Fruit fly (Drosophila melanogaster) whole organism, pupa: ENCODE data around the gene Vha100-2.

Source experiments
- CG10348 ChIP-seq: fragments of 200-800 bp; sonication (Bioruptor generic); IDR thresholded peaks from 2 replicates; pipeline ENCODE4 v1.3.6; 2022; ENCODE audit warnings: missing biosample characterization, missing genetic modification characterization
- CG12605 ChIP-seq: fragments of 200-800 bp; sonication (Bioruptor generic); IDR thresholded peaks from 2 replicates; pipeline ENCODE4 v1.3.6; 2022; ENCODE audit warnings: missing biosample characterization, missing genetic modification characterization
- CG13204 ChIP-seq: fragments of 200-800 bp; sonication (Bioruptor generic); optimal IDR thresholded peaks from 2 replicates; lab custom pipeline; 2018; ENCODE audit warnings: missing biosample characterization, mild to moderate bottlenecking, missing genetic modification characterization, moderate library complexity
- CG14655 ChIP-seq: fragments of 200-800 bp; sonication (Bioruptor generic); optimal IDR thresholded peaks from 3 replicates; lab custom pipeline; 2017; ENCODE audit warnings: mild to moderate bottlenecking, missing biosample characterization, missing genetic modification reagents, missing genetic modification characterization
- CG15710 ChIP-seq: fragments of 200-800 bp; sonication (Bioruptor generic); optimal IDR thresholded peaks from 2 replicates; lab custom pipeline; 2018; ENCODE audit warnings: missing biosample characterization, mild to moderate bottlenecking, missing genetic modification characterization, moderate library complexity
- CG17806 ChIP-seq: fragments of 200-800 bp; sonication (Bioruptor generic); optimal IDR thresholded peaks from 2 replicates; lab custom pipeline; 2018; ENCODE audit warnings: missing biosample characterization, mild to moderate bottlenecking, missing genetic modification characterization, moderate library complexity
- CG32121 ChIP-seq: fragments of 200-800 bp; sonication (Bioruptor generic); IDR thresholded peaks from 2 replicates; pipeline ENCODE4 v1.3.6; 2022; ENCODE audit warnings: missing biosample characterization, missing genetic modification characterization
- CG34367 ChIP-seq: fragments of 200-800 bp; sonication (Bioruptor generic); optimal IDR thresholded peaks from 2 replicates; lab custom pipeline; 2018; ENCODE audit warnings: missing biosample characterization, mild to moderate bottlenecking, missing genetic modification characterization
- CG4496 ChIP-seq: fragments of 200-800 bp; sonication (Bioruptor generic); IDR thresholded peaks from 3 replicates; pipeline ENCODE4 v1.3.6; 2022; ENCODE audit warnings: missing biosample characterization, missing genetic modification characterization
- CG8159 ChIP-seq: fragments of 200-800 bp; sonication (Bioruptor generic); optimal IDR thresholded peaks from 3 replicates; lab custom pipeline; 2018; ENCODE audit warnings: missing biosample characterization, mild to moderate bottlenecking, missing genetic modification characterization, moderate library complexity
- CG8301 ChIP-seq: fragments of 200-800 bp; sonication (Bioruptor generic); optimal IDR thresholded peaks from 2 replicates; lab custom pipeline; 2018; ENCODE audit warnings: missing biosample characterization, mild to moderate bottlenecking, missing genetic modification characterization
- CG9948 ChIP-seq: fragments of 200-800 bp; sonication (Bioruptor generic); optimal IDR thresholded peaks from 2 replicates; lab custom pipeline; 2018; ENCODE audit warnings: missing biosample characterization, mild to moderate bottlenecking, missing genetic modification characterization, moderate library complexity
- D1 ChIP-seq: fragments of 200-800 bp; sonication (Bioruptor generic); optimal IDR thresholded peaks from 2 replicates; lab custom pipeline; 2018; ENCODE audit warnings: missing biosample characterization, mild to moderate bottlenecking, missing genetic modification characterization, moderate library complexity
- EcR ChIP-seq: fragments of 200-800 bp; sonication (Bioruptor generic); optimal IDR thresholded peaks from 3 replicates; lab custom pipeline; 2019; ENCODE audit warnings: missing biosample characterization, missing genetic modification characterization, mild to moderate bottlenecking, moderate library complexity, missing genetic modification reagents
- Ets98B ChIP-seq: fragments of 200-800 bp; sonication (Bioruptor generic); IDR thresholded peaks from 2 replicates; pipeline ENCODE4 v1.3.6; 2022; ENCODE audit warnings: missing biosample characterization, missing genetic modification characterization
- Pif1A ChIP-seq: fragments of 200-800 bp; sonication (Bioruptor generic); optimal IDR thresholded peaks from 3 replicates; lab custom pipeline; 2016; ENCODE audit warnings: missing biosample characterization, missing genetic modification characterization
- Pif1B ChIP-seq: fragments of 200-800 bp; sonication (Bioruptor generic); optimal IDR thresholded peaks from 3 replicates; lab custom pipeline; 2016; ENCODE audit warnings: missing biosample characterization, missing genetic modification characterization
- Snoo ChIP-seq: fragments of 200-800 bp; sonication (Bioruptor generic); optimal IDR thresholded peaks from 3 replicates; lab custom pipeline; 2017; ENCODE audit warnings: missing biosample characterization, mild to moderate bottlenecking, missing genetic modification characterization, inconsistent platforms
- fd96Ca ChIP-seq: fragments of 200-800 bp; sonication (Bioruptor generic); IDR thresholded peaks from 3 replicates; pipeline ENCODE4 v1.3.6; 2022; ENCODE audit warnings: missing biosample characterization, missing genetic modification characterization
- gl ChIP-seq: fragments of 200-800 bp; sonication (Bioruptor generic); optimal IDR thresholded peaks from 2 replicates; lab custom pipeline; 2018; ENCODE audit warnings: missing biosample characterization, mild to moderate bottlenecking, missing genetic modification characterization
- rn ChIP-seq: fragments of 200-800 bp; sonication (Bioruptor generic); IDR thresholded peaks from 2 replicates; pipeline ENCODE4 v1.3.6; 2022; ENCODE audit warnings: missing biosample characterization, missing genetic modification characterization

Gene Vha100-2

DNA sequence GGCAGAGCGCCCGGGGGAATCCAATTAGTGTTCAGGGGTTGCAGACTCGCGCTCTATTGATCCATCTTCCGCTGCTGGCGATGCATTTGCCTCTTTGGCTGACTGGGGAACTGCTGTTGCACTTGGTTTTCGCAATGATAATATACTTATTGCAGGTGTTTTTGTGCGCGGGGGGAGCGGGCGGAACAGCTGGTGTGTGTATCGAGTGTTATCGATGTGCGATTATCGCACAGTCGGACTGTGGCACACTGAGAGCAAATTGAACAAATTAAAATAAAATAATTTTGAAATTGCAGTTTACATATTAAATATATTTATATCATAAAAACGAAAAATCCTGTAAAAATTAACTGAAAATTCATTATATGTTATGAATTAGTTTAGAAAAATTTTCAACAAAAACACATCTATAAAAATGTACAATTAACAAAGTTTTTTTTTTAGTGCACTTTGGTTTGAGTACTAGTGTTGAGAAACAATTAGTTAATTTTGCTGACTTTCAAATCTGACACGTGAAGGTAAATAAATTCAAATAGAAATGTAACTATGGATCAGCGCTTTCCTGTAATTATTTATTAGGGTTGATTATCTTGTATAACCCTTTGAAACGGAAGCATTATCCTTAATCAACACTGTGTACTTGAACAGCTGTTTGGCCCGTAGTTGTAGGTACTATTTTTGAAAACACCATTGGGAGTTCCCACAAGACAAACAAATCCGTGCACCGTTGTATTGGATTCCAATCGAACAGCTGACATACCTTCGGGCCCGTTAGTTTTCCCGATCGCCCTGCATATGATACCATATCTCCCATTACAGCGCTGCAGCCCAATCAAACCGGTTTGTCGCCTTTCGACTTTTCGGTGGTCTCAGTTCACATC is 3.8 kb upstream of the Vha100-2 start, which contains the start of the genes Wdr37 and koko:
Wdr37 (minus strand) TSS at position 168 of the 881 bp plus-strand sequence.
koko (plus strand) TSS at position 478 of the 881 bp plus-strand sequence.
- TF ChIP-seq Snoo (tag; lab: Kevin White, UChicago): peak; percentile 94
- no peak for TF ChIP-seq D1 (tag; lab: Kevin White, UChicago)
- peak; percentile 94 for TF ChIP-seq Ets98B (GFP tag; lab: Robert Waterston, UW)
- peak; percentile 84 for TF ChIP-seq Pif1A (GFP tag; lab: Kevin White, UChicago)
- TF ChIP-seq CG9948 (tag; lab: Kevin White, UChicago): peak; percentile 96
- TF ChIP-seq CG4496: peak; percentile 94
- TF ChIP-seq fd96Ca (GFP tag; lab: Robert Waterston, UW): peak; percentile 92
- TF ChIP-seq CG34367 (tag; lab: Kevin White, UChicago): peak; percentile 92
- TF ChIP-seq gl (tag; lab: Kevin White, UChicago): peak; percentile 62
- peak; percentile 95 for TF ChIP-seq rn
- peak; percentile 18 for TF ChIP-seq EcR (GFP tag; lab: Kevin White, UChicago)
- peak; percentile 98 for TF ChIP-seq CG32121
- peak; percentile 97 for TF ChIP-seq CG17806
- peak; percentile 98 for TF ChIP-seq CG15710 (tag; lab: Kevin White, UChicago)
- peak; percentile 92 for TF ChIP-seq CG8301 (tag; lab: Kevin White, UChicago)
- no peak for TF ChIP-seq CG13204 (GFP tag; lab: Kevin White, UChicago)
- peak; percentile 91 for TF ChIP-seq Pif1B (GFP tag; lab: Kevin White, UChicago)
- peak; percentile 85 for TF ChIP-seq CG10348 (GFP tag; lab: Robert Waterston, UW)
- peak; percentile 98 for TF ChIP-seq CG8159 (tag; lab: Kevin White, UChicago)
- peak; percentile 94 for TF ChIP-seq CG14655 (GFP tag; lab: Kevin White, UChicago)
- TF ChIP-seq CG12605 (GFP tag; lab: Robert Waterston, UW): peak; percentile 98

DNA sequence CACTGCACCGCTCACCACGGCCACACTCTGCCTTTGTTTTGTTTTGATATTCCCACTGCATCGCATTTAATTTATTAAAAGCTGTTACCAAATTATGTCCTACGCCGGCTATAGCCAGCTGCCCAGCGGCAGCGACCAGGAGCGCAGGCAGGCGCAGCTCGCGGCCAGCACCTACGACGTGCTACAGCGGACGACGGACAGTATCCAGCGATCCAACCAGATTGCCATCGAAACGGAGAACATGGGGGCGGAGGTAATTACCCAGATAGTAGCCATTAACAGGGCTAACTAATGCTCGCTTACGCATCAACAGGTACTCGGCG is 690 bp upstream of the Vha100-2 start:
- TF ChIP-seq Snoo (tag; lab: Kevin White, UChicago): no peak
- no peak for TF ChIP-seq CG34367 (tag; lab: Kevin White, UChicago)
- no peak for TF ChIP-seq D1 (tag; lab: Kevin White, UChicago)
- 0 out of 3 replicates have a peak, but pooled peaks have one; percentile 21 for TF ChIP-seq CG4496
- no peak for TF ChIP-seq Pif1B (GFP tag; lab: Kevin White, UChicago)

DNA sequence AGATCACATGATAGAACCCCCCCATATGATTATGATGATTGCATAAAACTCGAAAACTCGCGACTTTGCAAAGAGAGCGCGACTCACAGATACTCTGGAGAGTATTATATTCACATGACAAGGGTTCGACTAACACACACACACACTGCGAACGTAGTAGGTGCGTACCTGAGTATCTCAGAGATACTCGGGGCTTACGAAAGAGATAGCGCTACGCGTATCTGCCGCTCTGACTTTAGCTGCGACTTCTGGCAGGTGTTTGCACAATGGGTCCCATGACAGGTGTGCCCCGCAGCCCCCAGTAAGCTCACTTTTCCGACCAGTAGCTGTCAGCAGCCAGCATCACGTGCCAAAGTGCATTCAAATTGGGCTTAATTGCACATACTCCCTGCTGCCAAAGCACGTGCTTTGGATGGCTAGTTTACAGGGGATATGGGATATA is 488 bp downstream of the Vha100-2 start:
- peak; percentile 6; the same call in 1 of the 3 replicates for TF ChIP-seq fd96Ca (GFP tag; lab: Robert Waterston, UW)
- peak; percentile 15 for TF ChIP-seq CG13204 (GFP tag; lab: Kevin White, UChicago)
- no peak for TF ChIP-seq CG10348 (GFP tag; lab: Robert Waterston, UW)
- TF ChIP-seq Pif1B (GFP tag; lab: Kevin White, UChicago): no peak
- no peak for TF ChIP-seq Pif1A (GFP tag; lab: Kevin White, UChicago)
- TF ChIP-seq EcR (GFP tag; lab: Kevin White, UChicago): peak; percentile 7
- TF ChIP-seq, all 21 proteins: peak for 3

DNA sequence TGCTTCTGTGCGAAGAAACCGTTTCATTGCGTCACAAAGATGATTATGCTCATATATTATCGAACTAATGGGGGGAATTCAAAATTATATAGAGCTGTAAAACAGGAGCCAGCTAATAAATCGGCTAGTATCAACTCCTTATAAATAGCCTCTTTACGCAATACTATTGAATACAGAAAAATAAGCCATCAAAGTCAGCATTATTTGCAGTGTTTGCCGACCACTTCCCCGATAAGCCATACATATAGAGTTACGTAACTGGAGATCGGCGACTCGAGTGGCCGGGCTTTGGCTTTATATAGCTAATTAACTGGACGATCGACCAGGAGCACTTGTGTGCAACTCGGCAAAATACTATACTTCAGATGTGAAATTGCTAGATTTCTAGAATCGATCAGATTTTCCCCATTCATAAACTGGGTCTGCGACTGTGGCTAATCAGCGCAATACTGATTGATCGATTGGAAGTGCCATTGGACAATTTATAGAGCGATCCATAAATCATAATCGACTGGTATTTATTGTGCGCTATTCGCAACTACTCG is 1.1 kb downstream of the Vha100-2 start:
- TF ChIP-seq CG10348 (GFP tag; lab: Robert Waterston, UW): no peak
- peak; percentile 57 for TF ChIP-seq CG12605 (GFP tag; lab: Robert Waterston, UW)
- TF ChIP-seq CG17806: no peak
- no peak for TF ChIP-seq CG14655 (GFP tag; lab: Kevin White, UChicago)
- no peak for TF ChIP-seq Pif1A (GFP tag; lab: Kevin White, UChicago)
- peak; percentile 70; the same call in 2 of the 3 replicates for TF ChIP-seq fd96Ca (GFP tag; lab: Robert Waterston, UW)
- no peak for TF ChIP-seq CG32121
- TF ChIP-seq gl (tag; lab: Kevin White, UChicago): no peak
- TF ChIP-seq CG34367 (tag; lab: Kevin White, UChicago): no peak
- no peak for TF ChIP-seq EcR (GFP tag; lab: Kevin White, UChicago)
- no peak for TF ChIP-seq Pif1B (GFP tag; lab: Kevin White, UChicago)
- TF ChIP-seq CG4496: peak; percentile 41; the same call in 2 of the 3 replicates
- no peak for TF ChIP-seq CG8301 (tag; lab: Kevin White, UChicago)
- TF ChIP-seq D1 (tag; lab: Kevin White, UChicago): no peak
- no peak for TF ChIP-seq CG15710 (tag; lab: Kevin White, UChicago)
- TF ChIP-seq CG8159 (tag; lab: Kevin White, UChicago): no peak
- no peak for TF ChIP-seq Snoo (tag; lab: Kevin White, UChicago)
- peak; percentile 55 for TF ChIP-seq Ets98B (GFP tag; lab: Robert Waterston, UW)
- no peak for TF ChIP-seq CG13204 (GFP tag; lab: Kevin White, UChicago)
- no peak for TF ChIP-seq CG9948 (tag; lab: Kevin White, UChicago)
